Fruit fly (Drosophila melanogaster) whole organism, prepupa: ENCODE results near the gene Crz.

Source experiments
- Blimp-1 ChIP-seq: fragments of 200-800 bp; sonication (Bioruptor generic); optimal IDR thresholded peaks from 3 replicates; lab custom pipeline; 2017; ENCODE audit warnings: missing biosample characterization, missing genetic modification characterization, mild to moderate bottlenecking, moderate library complexity, missing genetic modification reagents
- CG10631 ChIP-seq: fragments of 200-800 bp; sonication (Bioruptor generic); optimal IDR thresholded peaks from 2 replicates; lab custom pipeline; 2016; ENCODE audit warnings: missing biosample characterization, missing genetic modification characterization
- CG10669 ChIP-seq: fragments of 200-800 bp; sonication (Bioruptor generic); optimal IDR thresholded peaks from 3 replicates; lab custom pipeline; 2018; ENCODE audit warnings: missing biosample characterization, mild to moderate bottlenecking, missing genetic modification characterization, moderate library complexity
- CG11762 ChIP-seq: fragments of 200-800 bp; sonication (Bioruptor generic); optimal IDR thresholded peaks from 3 replicates; lab custom pipeline; 2016; ENCODE audit warnings: missing biosample characterization, missing genetic modification characterization; ENCODE audit not compliant: insufficient read depth
- CG11902 ChIP-seq: fragments of 200-800 bp; sonication (Bioruptor generic); optimal IDR thresholded peaks from 3 replicates; lab custom pipeline; 2016; ENCODE audit warnings: missing biosample characterization, missing genetic modification characterization
- CG1621 ChIP-seq: fragments of 200-800 bp; sonication (Bioruptor generic); optimal IDR thresholded peaks from 3 replicates; lab custom pipeline; 2018; ENCODE audit warnings: missing biosample characterization, mild to moderate bottlenecking, missing genetic modification characterization
- CG16779 ChIP-seq: fragments of 200-800 bp; sonication (Bioruptor generic); optimal IDR thresholded peaks from 3 replicates; lab custom pipeline; 2017; ENCODE audit warnings: missing biosample characterization, mild to moderate bottlenecking, missing genetic modification characterization
- CG3032 ChIP-seq: fragments of 200-800 bp; optimal IDR thresholded peaks from 2 replicates; lab custom pipeline; 2019; ENCODE audit warnings: missing biosample characterization, mild to moderate bottlenecking, missing genetic modification characterization, moderate library complexity
- CG31627 ChIP-seq: fragments of 200-800 bp; sonication (Bioruptor generic); optimal IDR thresholded peaks from 3 replicates; lab custom pipeline; 2016; ENCODE audit warnings: missing biosample characterization, missing genetic modification characterization
- CG32006 ChIP-seq: fragments of 200-800 bp; sonication (Bioruptor generic); optimal IDR thresholded peaks from 3 replicates; lab custom pipeline; 2017; ENCODE audit warnings: missing biosample characterization, mild to moderate bottlenecking, missing genetic modification characterization
- CG34406 ChIP-seq: fragments of 200-800 bp; sonication (Bioruptor generic); optimal IDR thresholded peaks from 3 replicates; lab custom pipeline; 2016; ENCODE audit warnings: missing biosample characterization, missing genetic modification characterization
- CG3919 ChIP-seq: fragments of 200-800 bp; sonication (Bioruptor generic); optimal IDR thresholded peaks from 3 replicates; lab custom pipeline; 2016; ENCODE audit warnings: missing biosample characterization, missing genetic modification characterization
- CG6276 ChIP-seq: fragments of 200-800 bp; sonication (Bioruptor generic); optimal IDR thresholded peaks from 2 replicates; lab custom pipeline; 2017; ENCODE audit warnings: missing biosample characterization, mild to moderate bottlenecking, missing genetic modification characterization
- CG6792 ChIP-seq: fragments of 200-800 bp; sonication (Bioruptor generic); optimal IDR thresholded peaks from 3 replicates; lab custom pipeline; 2016; ENCODE audit warnings: missing biosample characterization, missing genetic modification characterization
- CG6808 ChIP-seq: fragments of 200-800 bp; sonication (Bioruptor generic); optimal IDR thresholded peaks from 3 replicates; lab custom pipeline; 2017; ENCODE audit warnings: missing biosample characterization, missing genetic modification characterization, mild to moderate bottlenecking, moderate library complexity, missing genetic modification reagents
- CG6854 ChIP-seq: fragments of 200-800 bp; sonication (Bioruptor generic); optimal IDR thresholded peaks from 2 replicates; lab custom pipeline; 2017; ENCODE audit warnings: missing biosample characterization, mild to moderate bottlenecking, missing genetic modification characterization
- CG7368 ChIP-seq: fragments of 200-800 bp; sonication (Bioruptor generic); optimal IDR thresholded peaks from 3 replicates; lab custom pipeline; 2016; ENCODE audit warnings: missing biosample characterization, missing genetic modification characterization
- CG8119 ChIP-seq: fragments of 200-800 bp; sonication (Bioruptor generic); IDR thresholded peaks from 3 replicates; pipeline ENCODE4 v1.3.6; 2022; ENCODE audit warnings: missing biosample characterization, missing genetic modification characterization
- CG8319 ChIP-seq: fragments of 200-800 bp; sonication (Bioruptor generic); optimal IDR thresholded peaks from 3 replicates; lab custom pipeline; 2016; ENCODE audit warnings: missing biosample characterization, missing genetic modification characterization
- CG8632 ChIP-seq: fragments of 200-800 bp; sonication (Bioruptor generic); optimal IDR thresholded peaks from 3 replicates; lab custom pipeline; 2016; ENCODE audit warnings: missing biosample characterization, missing genetic modification characterization
- CG9139 ChIP-seq: fragments of 200-800 bp; sonication (Bioruptor generic); optimal IDR thresholded peaks from 3 replicates; lab custom pipeline; 2017; ENCODE audit warnings: missing biosample characterization, mild to moderate bottlenecking, missing genetic modification characterization
- Eip75B ChIP-seq: fragments of 200-800 bp; sonication (Bioruptor generic); optimal IDR thresholded peaks from 3 replicates; lab custom pipeline; 2016; ENCODE audit warnings: missing biosample characterization, missing genetic modification characterization
- Eip78C ChIP-seq: fragments of 200-800 bp; sonication (Bioruptor generic); peaks from one replicate; lab custom pipeline; 2016; ENCODE audit warnings: missing biosample characterization, missing genetic modification characterization
- Eip93F ChIP-seq: fragments of 200-800 bp; sonication (Bioruptor generic); optimal IDR thresholded peaks from 2 replicates; lab custom pipeline; 2016; ENCODE audit warnings: missing biosample characterization, mild to moderate bottlenecking, missing genetic modification characterization
- Ets96B ChIP-seq: fragments of 200-800 bp; optimal IDR thresholded peaks from 2 replicates; lab custom pipeline; 2019; ENCODE audit warnings: missing biosample characterization, mild to moderate bottlenecking, missing genetic modification characterization, moderate library complexity
- Gug ChIP-seq: fragments of 200-800 bp; sonication (Bioruptor generic); IDR thresholded peaks from 2 replicates; pipeline ENCODE4 v1.3.6; 2022; ENCODE audit warnings: missing biosample characterization, missing genetic modification characterization
- Hr38 ChIP-seq: sonication (Bioruptor generic); optimal IDR thresholded peaks from 2 replicates; lab custom pipeline; 2016; ENCODE audit warnings: missing biosample characterization, missing genetic modification characterization
- Hr39 ChIP-seq: fragments of 200-800 bp; sonication (Bioruptor generic); optimal IDR thresholded peaks from 2 replicates; lab custom pipeline; 2016; ENCODE audit warnings: missing biosample characterization, missing genetic modification characterization
- Hr4 ChIP-seq: fragments of 200-800 bp; sonication (Bioruptor generic); optimal IDR thresholded peaks from 3 replicates; lab custom pipeline; 2016; ENCODE audit warnings: missing biosample characterization, missing genetic modification characterization
- Lpt ChIP-seq: fragments of 200-800 bp; sonication (Bioruptor generic); optimal IDR thresholded peaks from 3 replicates; lab custom pipeline; 2016; ENCODE audit warnings: missing biosample characterization, missing genetic modification characterization
- Met ChIP-seq: fragments of 200-800 bp; sonication (Bioruptor generic); optimal IDR thresholded peaks from 3 replicates; lab custom pipeline; 2016; ENCODE audit warnings: missing biosample characterization, missing genetic modification characterization
- Smox ChIP-seq: fragments of 200-800 bp; sonication (Bioruptor generic); optimal IDR thresholded peaks from 3 replicates; lab custom pipeline; 2016; ENCODE audit warnings: missing biosample characterization, missing genetic modification characterization
- Sox15 ChIP-seq: fragments of 200-800 bp; sonication (Bioruptor generic); optimal IDR thresholded peaks from 3 replicates; lab custom pipeline; 2016; ENCODE audit warnings: missing biosample characterization, missing genetic modification characterization
- achi ChIP-seq: fragments of 200-800 bp; sonication (Bioruptor generic); optimal IDR thresholded peaks from 3 replicates; lab custom pipeline; 2016; ENCODE audit warnings: missing biosample characterization, missing genetic modification characterization
- acj6 ChIP-seq: fragments of 200-800 bp; sonication (Bioruptor generic); optimal IDR thresholded peaks from 3 replicates; lab custom pipeline; 2016; ENCODE audit warnings: missing biosample characterization, missing genetic modification characterization
- cyc ChIP-seq: fragments of 200-800 bp; sonication (Bioruptor generic); optimal IDR thresholded peaks from 3 replicates; lab custom pipeline; 2016; ENCODE audit warnings: missing biosample characterization, missing genetic modification characterization
- dac ChIP-seq: fragments of 200-800 bp; sonication (Bioruptor generic); optimal IDR thresholded peaks from 2 replicates; lab custom pipeline; 2017; ENCODE audit warnings: missing biosample characterization, mild to moderate bottlenecking, missing genetic modification characterization
- eg ChIP-seq: fragments of 200-800 bp; sonication (Bioruptor generic); IDR thresholded peaks from 3 replicates; pipeline ENCODE4 v1.3.6; 2022; ENCODE audit warnings: missing biosample characterization, missing genetic modification characterization
- esn ChIP-seq: fragments of 200-800 bp; sonication (Bioruptor generic); optimal IDR thresholded peaks from 2 replicates; lab custom pipeline; 2016; ENCODE audit warnings: missing biosample characterization, mild to moderate bottlenecking, missing genetic modification characterization, moderate library complexity
- fd59A ChIP-seq: fragments of 200-800 bp; sonication (Bioruptor generic); optimal IDR thresholded peaks from 2 replicates; lab custom pipeline; 2017; ENCODE audit warnings: missing biosample characterization, mild to moderate bottlenecking, missing genetic modification characterization, missing genetic modification reagents
- fd85E ChIP-seq: fragments of 200-800 bp; sonication (Bioruptor generic); optimal IDR thresholded peaks from 3 replicates; lab custom pipeline; 2016; ENCODE audit warnings: missing biosample characterization, missing genetic modification characterization
- fkh ChIP-seq: fragments of 200-800 bp; sonication (Bioruptor generic); optimal IDR thresholded peaks from 3 replicates; lab custom pipeline; 2017; ENCODE audit warnings: missing biosample characterization, mild to moderate bottlenecking, missing genetic modification characterization, moderate library complexity
- lz ChIP-seq: fragments of 200-800 bp; sonication (Bioruptor generic); optimal IDR thresholded peaks from 3 replicates; lab custom pipeline; 2016; ENCODE audit warnings: missing biosample characterization, missing genetic modification characterization
- net ChIP-seq: fragments of 200-800 bp; sonication (Bioruptor generic); optimal IDR thresholded peaks from 3 replicates; lab custom pipeline; 2016; ENCODE audit warnings: missing biosample characterization, missing genetic modification characterization
- spab ChIP-seq: fragments of 200-800 bp; sonication (Bioruptor generic); optimal IDR thresholded peaks from 2 replicates; lab custom pipeline; 2017; ENCODE audit warnings: missing biosample characterization, mild to moderate bottlenecking, missing genetic modification characterization, missing genetic modification reagents
- ss ChIP-seq, 2 experiments: fragments of 200-800 bp; sonication (Bioruptor generic); optimal IDR thresholded peaks; 2 replicates in 1 of 2; 3 replicates in 1 of 2; lab custom pipeline; 2017 to 2018; ENCODE audit warnings: mild to moderate bottlenecking in 2 of 2, missing biosample characterization in 2 of 2, missing genetic modification characterization in 2 of 2, moderate library complexity in 1 of 2
- topi ChIP-seq: fragments of 200-800 bp; sonication (Bioruptor generic); optimal IDR thresholded peaks from 3 replicates; lab custom pipeline; 2016; ENCODE audit warnings: missing biosample characterization, missing genetic modification characterization
- vri ChIP-seq: fragments of 200-800 bp; sonication (Bioruptor generic); optimal IDR thresholded peaks from 3 replicates; lab custom pipeline; 2016; ENCODE audit warnings: missing biosample characterization, mild to moderate bottlenecking, missing genetic modification characterization

Crz gene

DNA sequence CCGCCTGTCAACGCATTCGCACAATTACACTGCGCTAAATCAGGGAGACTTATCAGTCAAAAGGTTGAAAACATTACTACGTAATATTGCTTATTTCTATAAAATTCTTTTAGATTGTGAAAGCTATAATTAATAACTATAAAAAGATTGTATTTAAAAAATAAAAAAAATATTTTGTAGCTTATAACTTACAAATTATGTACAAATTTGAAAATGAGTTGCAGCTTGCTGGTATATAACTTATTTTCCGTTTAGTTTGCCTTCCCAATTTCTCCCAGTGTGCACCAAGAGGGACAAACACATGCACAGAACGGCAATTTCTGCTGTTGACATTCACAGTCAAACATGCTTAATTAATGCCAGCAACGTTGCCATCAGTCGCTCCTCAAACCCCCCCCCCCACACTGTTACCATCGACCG, 39.1 kb downstream of the Crz start (continued):
- peak; percentile 66 for TF ChIP-seq Smox
- TF ChIP-seq Met (GFP tag; lab: Kevin White, UChicago): peak; percentile 73
- no peak for TF ChIP-seq Eip93F
- peak; percentile 72 for TF ChIP-seq fd85E (GFP tag; lab: Kevin White, UChicago)
- TF ChIP-seq Sox15 (GFP tag; lab: Kevin White, UChicago): peak; percentile 79
- TF ChIP-seq Hr39 (GFP tag; lab: Kevin White, UChicago): peak; percentile 52
- peak; percentile 77 for TF ChIP-seq lz (GFP tag; lab: Kevin White, UChicago)
- peak; percentile 82 for TF ChIP-seq CG7368 (GFP tag; lab: Kevin White, UChicago)
- peak; percentile 83 for TF ChIP-seq cyc
- peak; percentile 84 for TF ChIP-seq CG8319
- peak; percentile 73 for TF ChIP-seq CG1621 (tag; lab: Kevin White, UChicago)
- TF ChIP-seq dac (GFP tag; lab: Kevin White, UChicago): peak; percentile 77
- TF ChIP-seq achi (GFP tag; lab: Kevin White, UChicago): peak; percentile 87
- TF ChIP-seq fkh (GFP tag; lab: Kevin White, UChicago): no peak
- TF ChIP-seq CG6854 (GFP tag; lab: Kevin White, UChicago): peak; percentile 88
- peak; percentile 92 for TF ChIP-seq spab (GFP tag; lab: Kevin White, UChicago)
- peak; percentile 88 for TF ChIP-seq CG8632
- TF ChIP-seq ss (GFP tag; optimal IDR thresholded peaks at IDR 0.05; lab: Kevin White, UChicago): peak; percentile 69 to 90
- TF ChIP-seq Hr4 (GFP tag; lab: Kevin White, UChicago): peak; percentile 71
- TF ChIP-seq vri (GFP tag; lab: Kevin White, UChicago): peak; percentile 28
- peak; percentile 81 for TF ChIP-seq CG11902 (GFP tag; lab: Kevin White, UChicago)
- peak; percentile 71 for TF ChIP-seq fd59A (GFP tag; lab: Kevin White, UChicago)
- peak; percentile 91 for TF ChIP-seq CG6808 (GFP tag; lab: Kevin White, UChicago)
- peak; percentile 91 for TF ChIP-seq CG32006 (GFP tag; lab: Kevin White, UChicago)
- TF ChIP-seq CG3032 (tag; lab: Kevin White, UChicago): peak; percentile 95
- TF ChIP-seq topi (GFP tag; lab: Kevin White, UChicago): peak; percentile 77
- TF ChIP-seq CG10631: peak; percentile 88

DNA sequence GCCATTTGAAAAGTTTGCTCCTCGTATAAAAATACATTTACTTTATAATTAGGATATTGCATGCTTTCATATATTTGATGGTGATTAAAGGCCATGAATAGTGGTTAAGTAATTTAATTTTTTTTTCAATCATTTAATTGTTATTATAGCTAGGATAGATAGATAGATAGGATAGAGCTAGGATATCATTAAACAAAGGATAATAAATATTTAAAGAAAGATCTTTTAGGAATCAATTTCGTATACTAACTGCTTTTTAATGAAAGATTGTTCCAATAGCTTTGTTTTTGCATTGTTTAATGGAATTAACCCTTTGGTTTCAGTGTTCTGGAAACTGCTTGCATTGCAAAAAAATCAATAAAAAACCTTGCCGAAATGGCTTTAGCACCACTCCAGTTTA, 39.9 kb downstream of the Crz start:
- peak; percentile 50 for TF ChIP-seq esn (GFP tag; lab: Kevin White, UChicago)
- no peak for TF ChIP-seq CG10669 (GFP tag; lab: Kevin White, UChicago)
- TF ChIP-seq CG34406 (GFP tag; lab: Kevin White, UChicago): peak; percentile 6
- peak; percentile 30 for TF ChIP-seq Eip75B (GFP tag; lab: Kevin White, UChicago)
- peak; percentile 17 for TF ChIP-seq CG8632
- TF ChIP-seq Gug: no peak
- TF ChIP-seq Hr39 (GFP tag; lab: Kevin White, UChicago): peak; percentile 2
- peak; percentile 19 for TF ChIP-seq Smox
- TF ChIP-seq eg (GFP tag; lab: Robert Waterston, UW): no peak
- no peak for TF ChIP-seq Met (GFP tag; lab: Kevin White, UChicago)
- no peak for TF ChIP-seq CG6792
- TF ChIP-seq CG16779 (tag; lab: Kevin White, UChicago): no peak
- no peak for TF ChIP-seq Hr4 (GFP tag; lab: Kevin White, UChicago)
- TF ChIP-seq CG11902 (GFP tag; lab: Kevin White, UChicago): no peak
- no peak for TF ChIP-seq CG3032 (tag; lab: Kevin White, UChicago)
- peak; percentile 26 for TF ChIP-seq cyc
- TF ChIP-seq fd85E (GFP tag; lab: Kevin White, UChicago): no peak
- peak; percentile 16 for TF ChIP-seq CG10631
- no peak for TF ChIP-seq CG7368 (GFP tag; lab: Kevin White, UChicago)
- TF ChIP-seq Hr38 (GFP tag; lab: Kevin White, UChicago): no peak
- TF ChIP-seq CG11762 (GFP tag; lab: Kevin White, UChicago): no peak
- TF ChIP-seq CG9139 (GFP tag; lab: Kevin White, UChicago): no peak
- TF ChIP-seq CG6276: no peak
- no peak for TF ChIP-seq fkh (GFP tag; lab: Kevin White, UChicago)
- no peak for TF ChIP-seq CG8119 (GFP tag; lab: Robert Waterston, UW)
- TF ChIP-seq Eip78C (GFP tag; lab: Kevin White, UChicago): peak; percentile 59
- peak; percentile 19 for TF ChIP-seq Ets96B (tag; lab: Kevin White, UChicago)
- peak; percentile 52 for TF ChIP-seq topi (GFP tag; lab: Kevin White, UChicago)
- no peak for TF ChIP-seq net (GFP tag; lab: Kevin White, UChicago)
- TF ChIP-seq Blimp-1 (GFP tag; lab: Kevin White, UChicago): no peak
- TF ChIP-seq CG3919 (GFP tag; lab: Kevin White, UChicago): peak; percentile 10
- TF ChIP-seq CG8319: peak; percentile 9
- peak; percentile 32 for TF ChIP-seq lz (GFP tag; lab: Kevin White, UChicago)
- no peak for TF ChIP-seq Lpt
- no peak for TF ChIP-seq acj6 (GFP tag; lab: Kevin White, UChicago)
- no peak for TF ChIP-seq CG31627 (GFP tag; lab: Kevin White, UChicago)
